Fruit fly (Drosophila melanogaster): ENCODE results near the gene CG14257.

CG14257 gene

dm6 chr3R:27131408-27131807 lies 55.7 kb downstream of the CG14257 start (continued):
- TF ChIP-seq CG11696 (GFP tag; IDR thresholded peaks at IDR 0.05) = no peak
- TF ChIP-seq CG7987 (GFP tag; optimal IDR thresholded peaks at IDR 0.05) = peak; percentile 75
- no peak for TF ChIP-seq Poxn (GFP tag; IDR thresholded peaks at IDR 0.05)
- no peak for TF ChIP-seq sens-2 (GFP tag; IDR thresholded peaks at IDR 0.05)
- TF ChIP-seq Ets65A (GFP tag) = peak; percentile 9
- no peak for TF ChIP-seq CG11093 (GFP tag; IDR thresholded peaks at IDR 0.05)
- no peak for TF ChIP-seq phol (tag; optimal IDR thresholded peaks at IDR 0.05)
- peak; percentile 25 for TF ChIP-seq Hey (tag; optimal IDR thresholded peaks at IDR 0.05)
- peak; percentile 60 for TF ChIP-seq ash1 (GFP tag; optimal IDR thresholded peaks at IDR 0.05)
- no peak for TF ChIP-seq CG8281 (tag; optimal IDR thresholded peaks at IDR 0.05)
- TF ChIP-seq vnd (GFP tag; IDR thresholded peaks at IDR 0.05; ENCODE audit: partially characterized antibody) = no peak
- no peak for TF ChIP-seq CG10366 (GFP tag; IDR thresholded peaks at IDR 0.05)
- peak; percentile 68 for TF ChIP-seq her (GFP tag; optimal IDR thresholded peaks at IDR 0.05)
- peak in 1 of 2 experiments; percentile 23 for TF ChIP-seq Hr51 (GFP tag; optimal IDR thresholded peaks at IDR 0.05)
- no peak for TF ChIP-seq tx (GFP tag; optimal IDR thresholded peaks at IDR 0.05)
- TF ChIP-seq yki (optimal IDR thresholded peaks at IDR 0.05) = no peak
- peak; percentile 16 for TF ChIP-seq maf-S (GFP tag; optimal IDR thresholded peaks at IDR 0.05)
- peak; percentile 33 for TF ChIP-seq Sox102F (GFP tag; optimal IDR thresholded peaks at IDR 0.05)
- peak; percentile 58 for TF ChIP-seq CG17359 (tag; optimal IDR thresholded peaks at IDR 0.05)
- TF ChIP-seq CG7786 (GFP tag; optimal IDR thresholded peaks at IDR 0.05) = peak; percentile 39
- TF ChIP-seq TFAM (GFP tag; optimal IDR thresholded peaks at IDR 0.05) = no peak
- no peak for TF ChIP-seq HmgD (GFP tag; optimal IDR thresholded peaks at IDR 0.05)
- TF ChIP-seq CG10462 (GFP tag; optimal IDR thresholded peaks at IDR 0.05) = no peak
- TF ChIP-seq Mes4 (GFP tag; optimal IDR thresholded peaks at IDR 0.05) = no peak
- no peak for TF ChIP-seq CG14860 (GFP tag; IDR thresholded peaks at IDR 0.05; ENCODE audit: partially characterized antibody)
- TF ChIP-seq Pdp1 (GFP tag; optimal IDR thresholded peaks at IDR 0.05) = peak in 1 of 2 experiments; percentile 16
- no peak for TF ChIP-seq CG42726 (GFP tag; IDR thresholded peaks at IDR 0.05; ENCODE audit: partially characterized antibody)
- no peak for TF ChIP-seq CG2202 (tag; optimal IDR thresholded peaks at IDR 0.05)
- TF ChIP-seq klu (GFP tag; IDR thresholded peaks at IDR 0.05) = no peak
- peak; percentile 68 for TF ChIP-seq CG6813 (GFP tag; optimal IDR thresholded peaks at IDR 0.05)

Measured in whole organism, embryonic.